Fruit fly (Drosophila melanogaster): ENCODE results near the gene CG6138.

CG6138 gene

DNA sequence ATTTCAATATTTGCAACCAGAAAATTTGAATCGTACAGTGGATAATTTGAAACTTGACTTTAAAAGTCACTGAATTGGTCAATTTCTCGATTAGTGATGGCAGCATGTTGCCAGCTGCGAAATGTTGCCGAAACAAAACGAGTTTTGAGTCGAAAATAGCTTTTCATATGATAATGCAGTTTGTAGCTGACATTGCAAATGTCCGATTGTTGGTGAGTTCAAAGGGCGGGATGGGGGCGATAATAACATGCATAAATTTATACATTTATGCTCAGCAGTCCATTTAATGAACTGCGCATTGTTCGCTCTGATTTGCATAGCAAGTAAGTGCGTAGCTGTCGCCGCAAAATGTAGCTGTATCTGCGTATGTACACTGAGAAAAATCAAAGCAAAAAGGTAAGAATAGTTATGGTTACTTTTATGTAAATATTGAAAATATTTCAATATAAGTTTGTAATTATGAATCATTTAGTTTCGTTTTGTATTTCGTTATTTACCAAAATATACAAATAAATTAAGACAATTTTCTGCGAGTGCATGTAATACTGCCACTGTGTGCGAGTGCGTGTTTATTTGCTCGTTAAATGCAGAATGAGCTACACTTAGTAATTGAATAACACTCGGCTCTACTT, 40.0 kb upstream of the CG6138 start, which contains the start of gene Lip4 (continued):
- TF ChIP-seq CG17186 (GFP tag; optimal IDR thresholded peaks at IDR 0.05) = no peak
- TF ChIP-seq Aef1 (GFP tag; IDR thresholded peaks at IDR 0.05) = peak; percentile 51
- TF ChIP-seq gem (tag; optimal IDR thresholded peaks at IDR 0.05) = peak; percentile 89
- peak; percentile 9 for TF ChIP-seq CG17802 (tag; optimal IDR thresholded peaks at IDR 0.05)
- 0 out of 3 replicates have a peak, but pooled peaks have one; percentile 35 for TF ChIP-seq CG11560 (tag; IDR thresholded peaks at IDR 0.05)
- peak; percentile 55 for TF ChIP-seq CG12299 (tag; optimal IDR thresholded peaks at IDR 0.05)
- TF ChIP-seq amos (GFP tag; IDR thresholded peaks at IDR 0.05; ENCODE audit: partially characterized antibody) = no peak
- peak; percentile 18 for TF ChIP-seq CG3407 (GFP tag; optimal IDR thresholded peaks at IDR 0.05)
- TF ChIP-seq Trl (optimal IDR thresholded peaks at IDR 0.05) = no peak
- TF ChIP-seq Trl (GFP tag; optimal IDR thresholded peaks at IDR 0.05) = peak; percentile 29
- peak; percentile 57 for TF ChIP-seq oc (tag; optimal IDR thresholded peaks at IDR 0.05)
- TF ChIP-seq chm (GFP tag; IDR thresholded peaks at IDR 0.05) = no peak
- TF ChIP-seq zen2 (GFP tag; IDR thresholded peaks at IDR 0.05; ENCODE audit: partially characterized antibody) = no peak
- TF ChIP-seq al (GFP tag; IDR thresholded peaks at IDR 0.05) = no peak
- TF ChIP-seq h (optimal IDR thresholded peaks at IDR 0.05) = no peak
- TF ChIP-seq pan (optimal IDR thresholded peaks at IDR 0.05) = no peak
- TF ChIP-seq pan (GFP tag; optimal IDR thresholded peaks at IDR 0.05 in 1 of 2, IDR thresholded peaks at IDR 0.05 in 1 of 2) = peak in 1 of 2 experiments; percentile 89
- no peak for TF ChIP-seq nerfin-2 (GFP tag; IDR thresholded peaks at IDR 0.05; ENCODE audit: partially characterized antibody)
- peak; percentile 17 for TF ChIP-seq Spps (tag; optimal IDR thresholded peaks at IDR 0.05)
- TF ChIP-seq crol (GFP tag; IDR thresholded peaks at IDR 0.05) = no peak; the same call in 1 of the 2 replicates
- peak; percentile 65 for TF ChIP-seq CG10654 (GFP tag; optimal IDR thresholded peaks at IDR 0.05)
- TF ChIP-seq CG3163 (GFP tag; optimal IDR thresholded peaks at IDR 0.05) = no peak
- TF ChIP-seq maf-S (GFP tag; optimal IDR thresholded peaks at IDR 0.05) = peak; percentile 22
- peak; percentile 8 for TF ChIP-seq CG6854 (GFP tag; optimal IDR thresholded peaks at IDR 0.05)
- TF ChIP-seq fd102C (GFP tag; optimal IDR thresholded peaks at IDR 0.05) = no peak
- peak; percentile 66 to 70 for TF ChIP-seq dpn (GFP tag; optimal IDR thresholded peaks at IDR 0.05)
- TF ChIP-seq CG13424 (tag; optimal IDR thresholded peaks at IDR 0.05) = peak; percentile 83
- TF ChIP-seq gce (GFP tag; IDR thresholded peaks at IDR 0.05) = peak; percentile 38; the same call in 1 of the 3 replicates
- TF ChIP-seq ranshi (GFP tag; IDR thresholded peaks at IDR 0.05) = peak; percentile 82
- peak; percentile 42 for TF ChIP-seq Ravus (GFP tag; IDR thresholded peaks at IDR 0.05)
- TF ChIP-seq dmrt11E (tag; optimal IDR thresholded peaks at IDR 0.05) = peak; percentile 73
- TF ChIP-seq CG1602 (GFP tag; optimal IDR thresholded peaks at IDR 0.05) = peak; percentile 30
- TF ChIP-seq insv (GFP tag; optimal IDR thresholded peaks at IDR 0.05) = no peak
- peak; percentile 78 for TF ChIP-seq ase (GFP tag; IDR thresholded peaks at IDR 0.05)
- TF ChIP-seq tll (GFP tag; optimal IDR thresholded peaks at IDR 0.05) = no peak
- TF ChIP-seq CG3847 (GFP tag; IDR thresholded peaks at IDR 0.05) = peak; percentile 73; the same call in 1 of the 2 replicates
- peak; percentile 44; the same call in 1 of the 2 replicates for TF ChIP-seq CG10321 (GFP tag; IDR thresholded peaks at IDR 0.05)
- no peak for TF ChIP-seq hth (optimal IDR thresholded peaks at IDR 0.05)
- TF ChIP-seq Poxn (GFP tag; IDR thresholded peaks at IDR 0.05) = 0 out of 2 replicates have a peak, but pooled peaks have one; percentile 14
- peak; percentile 79 for TF ChIP-seq Ada2b (GFP tag; IDR thresholded peaks at IDR 0.05)
- peak; percentile 33 for TF ChIP-seq CG2116 (GFP tag; optimal IDR thresholded peaks at IDR 0.05)
- TF ChIP-seq CG32532 (GFP tag; IDR thresholded peaks at IDR 0.05) = peak; percentile 81
- TF ChIP-seq mam (GFP tag; optimal IDR thresholded peaks at IDR 0.05) = peak; percentile 25
- TF ChIP-seq Lpt (GFP tag; optimal IDR thresholded peaks at IDR 0.05) = no peak
- no peak for TF ChIP-seq Sin3A (optimal IDR thresholded peaks at IDR 0.05)
- peak; percentile 36 for TF ChIP-seq CG16863 (GFP tag; optimal IDR thresholded peaks at IDR 0.05)
- peak; percentile 82 for TF ChIP-seq phol (tag; optimal IDR thresholded peaks at IDR 0.05)
- peak; percentile 36 for TF ChIP-seq Camta (GFP tag; optimal IDR thresholded peaks at IDR 0.05)
- no peak for TF ChIP-seq Side (GFP tag; optimal IDR thresholded peaks at IDR 0.05)
- 0 out of 3 replicates have a peak, but pooled peaks have one; percentile 50 for TF ChIP-seq CG11093 (GFP tag; IDR thresholded peaks at IDR 0.05)
- peak; percentile 83 for TF ChIP-seq lmd (GFP tag; IDR thresholded peaks at IDR 0.05)
- TF ChIP-seq CG31224 (GFP tag; IDR thresholded peaks at IDR 0.05) = peak; percentile 46

All from whole organism, embryonic.